Fruit fly (Drosophila melanogaster) whole organism, embryonic: ENCODE measurements around the gene CG1092.

Source experiments
- Antp ChIP-seq: fragments of 200-800 bp; sonication (Bioruptor generic); optimal IDR thresholded peaks from 3 replicates; lab custom pipeline; 2016; ENCODE audit warnings: missing biosample characterization, missing genetic modification characterization
- Atf6 ChIP-seq: fragments of 200-800 bp; sonication (Bioruptor generic); IDR thresholded peaks from 2 replicates; pipeline ENCODE4 v1.3.6; 2022; ENCODE audit warnings: missing biosample characterization, missing genetic modification characterization
- CG10565 ChIP-seq: fragments of 200-800 bp; sonication (Bioruptor generic); optimal IDR thresholded peaks from 3 replicates; lab custom pipeline; 2016; ENCODE audit warnings: missing biosample characterization, mild to moderate bottlenecking, missing genetic modification characterization
- CG15514 ChIP-seq: fragments of 200-800 bp; sonication (Bioruptor generic); optimal IDR thresholded peaks from 3 replicates; lab custom pipeline; 2017; ENCODE audit warnings: missing biosample characterization, missing genetic modification characterization, mild to moderate bottlenecking, moderate library complexity, missing genetic modification reagents
- CG1647 ChIP-seq: fragments of 200-800 bp; sonication (Bioruptor generic); optimal IDR thresholded peaks from 3 replicates; lab custom pipeline; 2016; ENCODE audit warnings: missing biosample characterization, missing genetic modification characterization
- CG17829 ChIP-seq: fragments of 200-800 bp; optimal IDR thresholded peaks from 2 replicates; lab custom pipeline; 2019; ENCODE audit warnings: missing biosample characterization, mild to moderate bottlenecking, missing genetic modification characterization, moderate library complexity
- CG2202 ChIP-seq: fragments of 200-800 bp; sonication (Bioruptor generic); optimal IDR thresholded peaks from 2 replicates; lab custom pipeline; 2018; ENCODE audit warnings: missing biosample characterization, mild to moderate bottlenecking, missing genetic modification characterization
- CG2875 ChIP-seq: fragments of 200-800 bp; sonication (Bioruptor generic); optimal IDR thresholded peaks from 2 replicates; lab custom pipeline; 2017; ENCODE audit warnings: missing biosample characterization, mild to moderate bottlenecking, missing genetic modification characterization, missing genetic modification reagents
- CG31224 ChIP-seq: fragments of 200-800 bp; sonication (Bioruptor generic); IDR thresholded peaks from 2 replicates; pipeline ENCODE4 v1.3.6; 2022; ENCODE audit warnings: missing biosample characterization, missing genetic modification characterization
- CG31441 ChIP-seq: fragments of 200-800 bp; sonication (Bioruptor generic); IDR thresholded peaks from 2 replicates; pipeline ENCODE4 v1.3.6; 2022; ENCODE audit warnings: missing biosample characterization, missing genetic modification characterization
- CG3163 ChIP-seq: fragments of 200-800 bp; sonication (Bioruptor generic); optimal IDR thresholded peaks from 3 replicates; lab custom pipeline; 2016; ENCODE audit warnings: missing biosample characterization, missing genetic modification characterization
- CG3281 ChIP-seq: fragments of 200-800 bp; sonication (Bioruptor generic); optimal IDR thresholded peaks from 3 replicates; lab custom pipeline; 2017; ENCODE audit warnings: missing biosample characterization, mild to moderate bottlenecking, missing genetic modification characterization
- CG34376 ChIP-seq: fragments of 200-800 bp; sonication (Bioruptor generic); optimal IDR thresholded peaks from 2 replicates; lab custom pipeline; 2018; ENCODE audit warnings: missing biosample characterization, mild to moderate bottlenecking, missing genetic modification characterization
- CG42726 ChIP-seq: fragments of 200-800 bp; sonication (Bioruptor generic); IDR thresholded peaks from 2 replicates; pipeline ENCODE4 v1.3.6; 2022; ENCODE audit warnings: missing biosample characterization, missing genetic modification characterization; ENCODE audit not compliant: partially characterized antibody
- CG4707 ChIP-seq: fragments of 200-800 bp; sonication (Bioruptor generic); optimal IDR thresholded peaks from 2 replicates; lab custom pipeline; 2018; ENCODE audit warnings: missing biosample characterization, mild to moderate bottlenecking, missing genetic modification characterization, moderate library complexity
- CG4820 ChIP-seq: fragments of 200-800 bp; sonication (Bioruptor generic); optimal IDR thresholded peaks from 3 replicates; lab custom pipeline; 2016; ENCODE audit warnings: missing biosample characterization, missing genetic modification characterization
- CG6272 ChIP-seq: fragments of 200-800 bp; sonication (Bioruptor generic); IDR thresholded peaks from 2 replicates; pipeline ENCODE4 v1.3.6; 2022; ENCODE audit warnings: missing biosample characterization, missing genetic modification characterization
- CG7372 ChIP-seq: fragments of 200-800 bp; sonication (Bioruptor generic); IDR thresholded peaks from 2 replicates; pipeline ENCODE4 v1.3.6; 2022; ENCODE audit warnings: missing biosample characterization, missing genetic modification characterization
- CG8359 ChIP-seq: fragments of 200-800 bp; sonication (Bioruptor generic); optimal IDR thresholded peaks from 2 replicates; lab custom pipeline; 2017; ENCODE audit warnings: missing biosample characterization, mild to moderate bottlenecking, missing genetic modification characterization, borderline replicate concordance
- CG9215 ChIP-seq: fragments of 200-800 bp; sonication (Bioruptor generic); IDR thresholded peaks from 2 replicates; pipeline ENCODE4 v1.3.6; 2022; ENCODE audit warnings: missing biosample characterization, missing genetic modification characterization
- CG9437 ChIP-seq: fragments of 200-800 bp; sonication (Bioruptor generic); optimal IDR thresholded peaks from 2 replicates; lab custom pipeline; 2018; ENCODE audit warnings: missing biosample characterization, mild to moderate bottlenecking, missing genetic modification characterization
- CG9932 ChIP-seq: fragments of 200-800 bp; sonication (Bioruptor generic); IDR thresholded peaks from 2 replicates; pipeline ENCODE4 v1.3.6; 2022; ENCODE audit warnings: missing biosample characterization, missing genetic modification characterization
- CrebB ChIP-seq: fragments of 200-800 bp; sonication (Bioruptor generic); optimal IDR thresholded peaks from 3 replicates; lab custom pipeline; 2018; ENCODE audit warnings: missing biosample characterization, mild to moderate bottlenecking, missing genetic modification characterization
- D ChIP-seq, 2 experiments: fragments of 200-800 bp in 1 of 2; fragments of >200 bp in 1 of 2; sonication (Bioruptor generic) in 1 of 2; optimal IDR thresholded peaks; 2 replicates in 1 of 2; 3 replicates in 1 of 2; lab custom pipeline; 2017; ENCODE audit warnings: mild to moderate bottlenecking in 1 of 2, missing biosample characterization in 1 of 2, missing genetic modification characterization in 1 of 2, missing genetic modification reagents in 1 of 2
- Dip3 ChIP-seq: fragments of 200-800 bp; sonication (Bioruptor generic); optimal IDR thresholded peaks from 3 replicates; lab custom pipeline; 2016; ENCODE audit warnings: missing biosample characterization, missing genetic modification characterization
- Fer3 ChIP-seq: fragments of 200-800 bp; sonication (Bioruptor generic); optimal IDR thresholded peaks from 2 replicates; lab custom pipeline; 2018; ENCODE audit warnings: missing biosample characterization, mild to moderate bottlenecking, missing genetic modification characterization, moderate library complexity
- GATAe ChIP-seq: fragments of 200-800 bp; sonication (Bioruptor generic); conservative IDR thresholded peaks from 2 replicates; pipeline ENCODE4 v1.3.6; 2022; ENCODE audit warnings: missing biosample characterization, missing genetic modification characterization
- Hr51 ChIP-seq, 2 experiments: fragments of 200-800 bp; sonication (Bioruptor generic); optimal IDR thresholded peaks; 2 replicates in 1 of 2; 3 replicates in 1 of 2; lab custom pipeline; 2016 to 2018; ENCODE audit warnings: missing biosample characterization in 2 of 2, missing genetic modification characterization in 2 of 2, mild to moderate bottlenecking in 1 of 2, moderate library complexity in 1 of 2
- Lim3 ChIP-seq: fragments of 200-800 bp; sonication (Bioruptor generic); IDR thresholded peaks from 2 replicates; pipeline ENCODE4 v1.3.6; 2022; ENCODE audit warnings: missing biosample characterization, missing genetic modification characterization
- MTF-1 ChIP-seq: fragments of 200-800 bp; sonication (Bioruptor generic); optimal IDR thresholded peaks from 2 replicates; lab custom pipeline; 2018; ENCODE audit warnings: missing biosample characterization, mild to moderate bottlenecking, missing genetic modification characterization, borderline replicate concordance
- NfI ChIP-seq: fragments of 200-800 bp; sonication (Bioruptor generic); optimal IDR thresholded peaks from 3 replicates; lab custom pipeline; 2018; ENCODE audit warnings: missing biosample characterization, mild to moderate bottlenecking, missing genetic modification characterization, moderate library complexity
- Opbp ChIP-seq: fragments of 200-800 bp; sonication (Bioruptor generic); IDR thresholded peaks from 3 replicates; pipeline ENCODE4 v1.3.6; 2022; ENCODE audit warnings: missing biosample characterization, missing genetic modification characterization; ENCODE audit not compliant: partially characterized antibody
- Tbp ChIP-seq: fragments of >200 bp; optimal IDR thresholded peaks from 2 replicates; lab custom pipeline; 2018; ENCODE audit warnings: missing biosample characterization, missing genetic modification characterization
- abd-A ChIP-seq: fragments of 200-800 bp; sonication (Bioruptor generic); optimal IDR thresholded peaks from 3 replicates; lab custom pipeline; 2019; ENCODE audit warnings: missing biosample characterization, mild to moderate bottlenecking, missing genetic modification characterization, moderate library complexity
- br ChIP-seq: fragments of >200 bp; optimal IDR thresholded peaks from 2 replicates; lab custom pipeline; 2017
- dysf ChIP-seq: fragments of 200-800 bp; sonication (Bioruptor generic); IDR thresholded peaks from 3 replicates; pipeline ENCODE4 v1.3.6; 2022; ENCODE audit warnings: missing biosample characterization, missing genetic modification characterization
- ftz-f1 ChIP-seq: fragments of 200-800 bp; sonication (Bioruptor generic); optimal IDR thresholded peaks from 2 replicates; lab custom pipeline; 2016; ENCODE audit warnings: missing biosample characterization, missing genetic modification characterization
- gem ChIP-seq: fragments of 200-800 bp; sonication (Bioruptor generic); optimal IDR thresholded peaks from 2 replicates; lab custom pipeline; 2019; ENCODE audit warnings: missing biosample characterization, mild to moderate bottlenecking, missing genetic modification characterization, moderate library complexity
- gsb-n ChIP-seq: fragments of 200-800 bp; sonication (Bioruptor generic); optimal IDR thresholded peaks from 3 replicates; lab custom pipeline; 2018; ENCODE audit warnings: missing biosample characterization, mild to moderate bottlenecking, missing genetic modification characterization
- ken ChIP-seq: fragments of 200-800 bp; sonication (Bioruptor generic); IDR thresholded peaks from 3 replicates; pipeline ENCODE4 v1.3.6; 2022; ENCODE audit warnings: missing biosample characterization, missing genetic modification characterization
- kni ChIP-seq: fragments of 200-800 bp; sonication (Bioruptor generic); optimal IDR thresholded peaks from 3 replicates; lab custom pipeline; 2017; ENCODE audit warnings: mild to moderate bottlenecking, missing biosample characterization, missing genetic modification reagents, missing genetic modification characterization
- org-1 ChIP-seq: fragments of 200-800 bp; sonication (Bioruptor generic); optimal IDR thresholded peaks from 2 replicates; lab custom pipeline; 2017; ENCODE audit warnings: missing biosample characterization, missing genetic modification characterization
- pan ChIP-seq, 4 experiments: fragments of >200 bp in 3 of 4; fragments of 200-800 bp in 1 of 4; sonication (Bioruptor generic) in 1 of 4; optimal IDR thresholded peaks in 3 of 4; IDR thresholded peaks in 1 of 4; 2 replicates each; pipeline versions ENCODE4 v1.3.6 to Lab custom; 2017 to 2022; ENCODE audit warnings: missing biosample characterization in 2 of 4, missing genetic modification characterization in 2 of 4, mixed read lengths in 1 of 4
- pzg ChIP-seq: fragments of 200-800 bp; sonication (Bioruptor generic); optimal IDR thresholded peaks from 3 replicates; lab custom pipeline; 2018; ENCODE audit warnings: missing biosample characterization, mild to moderate bottlenecking, missing genetic modification characterization, moderate library complexity
- rib ChIP-seq: fragments of 200-800 bp; sonication (Bioruptor generic); IDR thresholded peaks from 2 replicates; pipeline ENCODE4 v1.3.6; 2022; ENCODE audit warnings: missing biosample characterization, missing genetic modification characterization
- sob ChIP-seq: fragments of 200-800 bp; sonication (Bioruptor generic); IDR thresholded peaks from 2 replicates; pipeline ENCODE4 v1.3.6; 2022; ENCODE audit warnings: missing biosample characterization, missing genetic modification characterization
- stwl ChIP-seq: fragments of 200-800 bp; sonication (Bioruptor generic); optimal IDR thresholded peaks from 3 replicates; lab custom pipeline; 2018; ENCODE audit warnings: missing biosample characterization, mild to moderate bottlenecking, missing genetic modification characterization, moderate library complexity
- tin ChIP-seq: fragments of 200-800 bp; sonication (Bioruptor generic); optimal IDR thresholded peaks from 3 replicates; lab custom pipeline; 2016; ENCODE audit warnings: missing biosample characterization, missing genetic modification characterization
- wdn ChIP-seq: fragments of 200-800 bp; sonication (Bioruptor generic); IDR thresholded peaks from 2 replicates; pipeline ENCODE4 v1.3.6; 2022; ENCODE audit warnings: missing biosample characterization, missing genetic modification characterization
- zfh2 ChIP-seq: fragments of 200-800 bp; sonication (Bioruptor generic); optimal IDR thresholded peaks from 2 replicates; lab custom pipeline; 2016; ENCODE audit warnings: missing biosample characterization, missing genetic modification characterization

The CG1092 gene

dm6 chr3R:4220780-4221179, 45.8 kb upstream of the CG1092 start (continued):
- no peak for TF ChIP-seq CG8359 (GFP tag; lab: Kevin White, UChicago)
- peak; percentile 56 for TF ChIP-seq tin (GFP tag; lab: Kevin White, UChicago)
- no peak for TF ChIP-seq org-1 (GFP tag; lab: Kevin White, UChicago)
- peak; percentile 98 for TF ChIP-seq CG42726 (GFP tag; lab: Robert Waterston, UW)
- peak; percentile 30 for TF ChIP-seq Dip3 (GFP tag; lab: Kevin White, UChicago)
- TF ChIP-seq MTF-1 (GFP tag; lab: Kevin White, UChicago): no peak
- no peak for TF ChIP-seq GATAe (GFP tag; lab: Robert Waterston, UW)
- no peak for TF ChIP-seq CG2875
- TF ChIP-seq kni (GFP tag; lab: Kevin White, UChicago): no peak
- peak; percentile 28 for TF ChIP-seq CG3163 (GFP tag; lab: Kevin White, UChicago)
- TF ChIP-seq CG9932 (GFP tag; lab: Robert Waterston, UW): peak; percentile 78
- no peak for TF ChIP-seq CG9215 (GFP tag; lab: Robert Waterston, UW)
- TF ChIP-seq pzg (GFP tag; lab: Kevin White, UChicago): peak; percentile 97
- no peak for TF ChIP-seq CG4707 (GFP tag; lab: Kevin White, UChicago)
- TF ChIP-seq Atf6 (GFP tag; lab: Robert Waterston, UW): no peak
- TF ChIP-seq dysf (GFP tag; lab: Robert Waterston, UW): peak; percentile 25; the same call in 1 of the 3 replicates
- TF ChIP-seq wdn (GFP tag; lab: Robert Waterston, UW): no peak; the same call in 1 of the 2 replicates
- no peak for TF ChIP-seq CG31224 (GFP tag; lab: Robert Waterston, UW)
- TF ChIP-seq CG15514 (GFP tag; lab: Kevin White, UChicago): peak; percentile 100
- peak; percentile 36 for TF ChIP-seq Antp (GFP tag; lab: Kevin White, UChicago)
- TF ChIP-seq CG6272 (GFP tag; lab: Robert Waterston, UW): no peak; the same call in 1 of the 2 replicates
- TF ChIP-seq NfI (GFP tag; lab: Kevin White, UChicago): no peak
- no peak for TF ChIP-seq CG4820 (GFP tag; lab: Kevin White, UChicago)
- peak; percentile 58 for TF ChIP-seq stwl (tag; lab: Kevin White, UChicago)
- TF ChIP-seq CG9437 (GFP tag; lab: Kevin White, UChicago): no peak
- TF ChIP-seq Lim3 (GFP tag; lab: Robert Waterston, UW): no peak
- TF ChIP-seq CG10565 (GFP tag; lab: Kevin White, UChicago): no peak
- peak in 1 of 2 experiments; percentile 44 for TF ChIP-seq Hr51 (GFP tag; optimal IDR thresholded peaks at IDR 0.05; lab: Kevin White, UChicago)
- peak; percentile 98 for TF ChIP-seq Opbp (GFP tag; lab: Robert Waterston, UW)
- TF ChIP-seq pan (optimal IDR thresholded peaks at IDR 0.05; lab: Kevin White, UChicago): no peak
- TF ChIP-seq pan (GFP tag; optimal IDR thresholded peaks at IDR 0.05 in 1 of 2, IDR thresholded peaks at IDR 0.05 in 1 of 2): no peak
- TF ChIP-seq abd-A (tag; lab: Kevin White, UChicago): no peak
- no peak for TF ChIP-seq rib (GFP tag; lab: Robert Waterston, UW)
- TF ChIP-seq CG7372 (GFP tag; lab: Robert Waterston, UW): no peak
- peak; percentile 49 for TF ChIP-seq zfh2 (GFP tag; lab: Kevin White, UChicago)
- TF ChIP-seq CG1647 (GFP tag; lab: Kevin White, UChicago): peak; percentile 15
- TF ChIP-seq ken: no peak
- TF ChIP-seq Tbp (GFP tag; lab: Kevin White, UChicago): no peak
- TF ChIP-seq Fer3 (tag; lab: Kevin White, UChicago): peak; percentile 39
- TF ChIP-seq CG34376 (GFP tag; lab: Kevin White, UChicago): peak; percentile 51
- peak; percentile 74 for TF ChIP-seq sob
- TF ChIP-seq D (optimal IDR thresholded peaks at IDR 0.05; lab: Kevin White, UChicago): peak; percentile 14
- TF ChIP-seq D (GFP tag; optimal IDR thresholded peaks at IDR 0.05; lab: Kevin White, UChicago): no peak
- peak; percentile 83 for TF ChIP-seq ftz-f1
- no peak for TF ChIP-seq br (lab: Kevin White, UChicago)
- peak; percentile 70 for TF ChIP-seq CG17829 (tag; lab: Kevin White, UChicago)
- no peak for TF ChIP-seq gsb-n (tag; lab: Kevin White, UChicago)
- TF ChIP-seq CG31441: no peak; the same call in 1 of the 2 replicates
- no peak for TF ChIP-seq gem (tag; lab: Kevin White, UChicago)
- no peak for TF ChIP-seq CG3281
- no peak for TF ChIP-seq CrebB (tag; lab: Kevin White, UChicago)
- no peak for TF ChIP-seq CG2202
